Worm (Caenorhabditis elegans) whole organism, L4 larva: ENCODE data around the gene rcd-1.

Experiments used
- aly-2 ChIP-seq: sonication (generic microtip); optimal IDR thresholded peaks from 2 replicates; lab custom pipeline; 2018; ENCODE audit warnings: missing biosample characterization, missing genetic modification characterization
- ama-1 ChIP-seq: fragments of 150-350 bp; optimal IDR thresholded peaks from 2 replicates; lab custom pipeline; 2014; ENCODE audit warnings: inconsistent platforms, mixed read lengths
- jun-1 ChIP-seq: fragments of 150-350 bp; optimal IDR thresholded peaks from 2 replicates; lab custom pipeline; 2014; ENCODE audit warnings: missing biosample characterization, missing genetic modification reagents, missing genetic modification characterization
- mxl-3 ChIP-seq: fragments of 200-800 bp; sonication (Bioruptor generic); optimal IDR thresholded peaks from 2 replicates; lab custom pipeline; 2018; ENCODE audit warnings: mild to moderate bottlenecking, missing genetic modification characterization, missing compliant biosample characterization
- nhr-111 ChIP-seq: fragments of 200-800 bp; sonication (Bioruptor generic); optimal IDR thresholded peaks from 2 replicates; lab custom pipeline; 2018; ENCODE audit warnings: mild to moderate bottlenecking, missing genetic modification characterization, missing compliant biosample characterization
- skn-1 ChIP-seq: fragments of 150-350 bp; optimal IDR thresholded peaks from 2 replicates; lab custom pipeline; 2014; ENCODE audit warnings: missing biosample characterization, missing genetic modification characterization
- unc-130 ChIP-seq: sonication (generic microtip); optimal IDR thresholded peaks from 2 replicates; lab custom pipeline; 2016; ENCODE audit warnings: missing genetic modification reagents, missing genetic modification characterization, missing compliant biosample characterization
- unc-62 ChIP-seq, 3 experiments: fragments of 150-350 bp in 1 of 3; sonication (generic microtip); optimal IDR thresholded peaks in 2 of 3; peaks in 1 of 3; 1 replicate in 1 of 3; 2 replicates in 2 of 3; lab custom pipeline; 2014 to 2017; ENCODE audit warnings: missing biosample characterization in 3 of 3, missing genetic modification characterization in 3 of 3, missing genetic modification reagents in 3 of 3, missing genotype in 1 of 3
- zag-1 ChIP-seq: fragments of 150-350 bp; optimal IDR thresholded peaks from 2 replicates; lab custom pipeline; 2014; ENCODE audit warnings: missing biosample characterization, missing genetic modification characterization

DNA sequence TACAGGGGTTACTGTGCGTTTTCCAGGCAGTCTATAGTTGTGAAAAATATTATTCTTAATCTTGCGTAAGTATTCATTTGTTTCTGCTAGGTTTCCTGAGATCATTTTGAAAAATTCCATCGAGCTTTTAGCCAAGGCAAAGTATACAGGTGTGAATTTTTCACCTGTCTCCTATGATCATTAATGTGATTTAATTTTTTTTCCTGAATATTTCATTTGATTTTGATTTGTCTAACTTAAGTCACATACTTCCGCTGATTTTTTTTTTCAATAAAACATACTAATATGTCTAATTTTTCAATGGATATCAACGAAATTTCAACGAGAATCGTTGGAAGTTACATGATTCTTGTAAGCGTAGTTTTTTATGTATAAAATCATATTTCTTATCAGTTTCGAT, 48.4 kb upstream of the rcd-1 start, which contains the start of gene srx-108:
- TF ChIP-seq ama-1 (lab: Kevin White, UChicago) (no peak), nhr-111 (GFP tag; lab: Kevin White, UChicago) (no peak), aly-2 (tag; lab: Kevin White, UChicago) (no peak), skn-1 (tag; lab: Kevin White, UChicago) (no peak), jun-1 (tag; lab: Kevin White, UChicago) (no peak), mxl-3 (GFP tag; lab: Kevin White, UChicago) (no peak), unc-62 (GFP tag; optimal IDR thresholded peaks at IDR 0.05 in 1 of 2; lab: Kevin White, UChicago) (no peak), unc-62 (tag; optimal IDR thresholded peaks at IDR 0.05; lab: Kevin White, UChicago) (no peak), zag-1 (tag; lab: Kevin White, UChicago) (no peak), unc-130 (GFP tag; lab: Kevin White, UChicago) (no peak)
